Worm (Caenorhabditis elegans): ENCODE data around the gene E02H1.1.

DNA sequence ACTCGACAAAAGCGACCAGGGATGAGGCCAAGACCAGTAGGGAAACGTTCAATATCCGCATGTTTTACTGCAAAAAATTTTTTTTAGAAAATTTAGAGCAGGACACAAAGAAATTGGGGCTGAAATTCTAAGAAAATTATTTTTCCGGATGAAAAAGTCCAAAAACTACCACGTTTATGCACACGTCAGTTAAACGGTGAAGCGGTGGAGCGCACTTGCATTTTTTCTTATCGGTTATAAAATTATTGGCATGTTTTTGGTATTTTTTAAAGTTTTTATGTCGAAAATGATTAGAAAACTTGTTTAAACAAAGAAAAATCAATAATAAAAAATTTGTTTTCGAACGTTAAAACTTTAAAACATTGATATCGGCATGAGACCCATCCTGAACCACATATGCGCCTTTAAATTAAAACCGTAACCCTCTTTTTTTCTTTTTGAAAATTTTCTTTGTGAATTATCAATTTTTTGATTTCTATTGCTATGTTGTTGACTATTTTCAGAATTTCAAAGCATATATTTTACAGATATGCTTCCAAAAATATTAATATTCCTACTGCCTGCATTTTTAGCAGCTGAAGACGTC, 33.2 kb upstream of the E02H1.1 start, which contains the start of the genes dnj-20 and ZK1307.8:
- TF ChIP-seq nhr-12 (tag; optimal IDR thresholded peaks at IDR 0.05) (no peak), F16B12.6 (tag; optimal IDR thresholded peaks at IDR 0.05) (no peak), nhr-76 (tag; optimal IDR thresholded peaks at IDR 0.05) (no peak), zip-4 (GFP tag; optimal IDR thresholded peaks at IDR 0.05) (no peak), unc-130 (tag; optimal IDR thresholded peaks at IDR 0.05) (no peak), aha-1 (tag; optimal IDR thresholded peaks at IDR 0.05) (no peak), nhr-85 (tag) (no peak), nhr-77 (tag; optimal IDR thresholded peaks at IDR 0.05) (no peak), zag-1 (tag; optimal IDR thresholded peaks at IDR 0.05) (no peak), ztf-11 (tag; optimal IDR thresholded peaks at IDR 0.05) (no peak)

All from whole organism, L1 larva.